Worm (Caenorhabditis elegans) whole organism, early embryonic: Measurements from ENCODE around the gene nhr-142.

ENCODE experiments used
- ama-1 ChIP-seq: fragments of 150-350 bp; optimal IDR thresholded peaks from 2 replicates; lab custom pipeline; 2014
- ceh-36 ChIP-seq: sonication (generic microtip); optimal IDR thresholded peaks from 2 replicates; lab custom pipeline; 2016; ENCODE audit warnings: missing genetic modification characterization, inconsistent platforms, missing compliant biosample characterization
- flt-1 ChIP-seq: fragments of 200-800 bp; sonication (Bioruptor generic); IDR thresholded peaks from 2 replicates; pipeline ENCODE4 v1.3.6; 2022; ENCODE audit warnings: missing genetic modification characterization, missing compliant biosample characterization
- hmbx-1 ChIP-seq: sonication (generic microtip); optimal IDR thresholded peaks from 2 replicates; lab custom pipeline; 2016; ENCODE audit warnings: mild to moderate bottlenecking, missing genetic modification characterization, missing compliant biosample characterization
- hnd-1 ChIP-seq: sonication (generic microtip); optimal IDR thresholded peaks from 2 replicates; lab custom pipeline; 2016; ENCODE audit warnings: missing genetic modification characterization, missing compliant biosample characterization
- tbx-11 ChIP-seq: fragments of 200-800 bp; sonication (Bioruptor generic); IDR thresholded peaks from 2 replicates; pipeline ENCODE4 v1.3.6; 2022; ENCODE audit warnings: missing genetic modification characterization, missing compliant biosample characterization

DNA sequence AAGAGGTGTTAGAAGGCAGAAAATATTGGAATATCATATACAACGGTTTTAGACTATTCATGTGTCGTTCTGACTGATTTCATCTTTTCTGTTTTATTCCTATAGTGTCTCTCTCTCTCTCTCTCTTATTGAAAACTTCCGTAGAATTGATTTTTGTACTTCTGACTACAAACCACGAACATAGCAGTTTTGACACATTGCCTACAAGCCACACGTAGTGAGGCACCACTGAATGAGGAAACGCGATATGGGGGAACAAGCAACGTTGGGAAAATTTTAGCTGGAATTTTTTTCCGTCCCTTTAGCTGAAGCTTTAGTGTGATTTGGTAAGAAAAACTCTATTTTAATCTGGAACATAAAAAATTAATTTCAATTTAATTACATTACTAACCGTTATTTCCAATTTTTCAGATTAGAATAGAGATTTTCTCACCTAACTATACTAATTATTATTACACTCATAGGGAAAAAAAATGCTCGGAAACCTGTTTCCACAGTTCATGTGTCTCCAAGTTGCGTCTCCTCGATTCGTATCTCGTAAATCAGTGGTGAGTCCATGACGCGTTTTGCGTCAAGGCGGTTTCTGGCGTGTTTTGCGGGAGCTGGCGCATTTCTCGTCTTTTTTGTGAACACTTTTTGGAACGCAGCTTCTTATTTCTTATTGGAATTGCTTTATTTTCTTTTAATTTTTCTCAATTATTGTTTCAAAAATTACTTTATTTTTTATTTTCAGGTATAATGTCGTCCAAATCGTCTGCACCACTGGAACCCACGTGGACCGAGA is at the start of gene nhr-142, which contains the start of gene F44E7.9:
- peak; percentile 66 for TF ChIP-seq flt-1 (GFP tag; lab: Robert Waterston, UW)
- TF ChIP-seq tbx-11 (GFP tag; lab: Robert Waterston, UW) = no peak
- TF ChIP-seq ceh-36 (tag; lab: Kevin White, UChicago) = no peak
- TF ChIP-seq hmbx-1 (tag; lab: Kevin White, UChicago) = no peak
- no peak for TF ChIP-seq hnd-1 (tag; lab: Kevin White, UChicago)
- no peak for TF ChIP-seq ama-1 (lab: Kevin White, UChicago)
